Worm (Caenorhabditis elegans) whole organism, young adult: ENCODE measurements around the gene rpc-11.

Experiments used
- B0019.2 ChIP-seq: fragments of 200-800 bp; sonication (Bioruptor generic); conservative IDR thresholded peaks from 2 replicates; pipeline ENCODE4 v1.3.6; 2022; ENCODE audit warnings: missing genetic modification reagents, missing genetic modification characterization, missing compliant biosample characterization
- B0035.1 ChIP-seq: sonication (generic microtip); optimal IDR thresholded peaks from 2 replicates; lab custom pipeline; 2016; ENCODE audit warnings: missing genetic modification characterization, mild to moderate bottlenecking, missing compliant biosample characterization, missing genotype, missing genetic modification reagents
- C17E4.6 ChIP-seq: fragments of 200-800 bp; sonication (Bioruptor generic); IDR thresholded peaks from 2 replicates; pipeline ENCODE4 v1.3.6; 2022; ENCODE audit warnings: missing genetic modification reagents, missing genetic modification characterization, missing compliant biosample characterization
- D2030.7 ChIP-seq: fragments of 200-800 bp; sonication (Bioruptor generic); IDR thresholded peaks from 2 replicates; pipeline ENCODE4 v1.3.6; 2022; ENCODE audit warnings: missing genetic modification reagents, missing genetic modification characterization, missing compliant biosample characterization
- F23B12.7 ChIP-seq: sonication (generic microtip); optimal IDR thresholded peaks from 2 replicates; lab custom pipeline; 2017; ENCODE audit warnings: missing genetic modification characterization, mild to moderate bottlenecking, missing compliant biosample characterization, antibody characterized with exemption, moderate library complexity; ENCODE audit not compliant: insufficient read depth
- F33H1.4 ChIP-seq: fragments of 200-800 bp; sonication (Bioruptor generic); IDR thresholded peaks from 2 replicates; pipeline ENCODE4 v1.3.6; 2022; ENCODE audit warnings: missing genetic modification reagents, missing genetic modification characterization, missing compliant biosample characterization
- F52B5.7 ChIP-seq: sonication (generic microtip); optimal IDR thresholded peaks from 2 replicates; lab custom pipeline; 2016; ENCODE audit warnings: mild to moderate bottlenecking, missing genetic modification characterization, missing compliant biosample characterization
- F57A8.1 ChIP-seq: fragments of 200-800 bp; sonication (Bioruptor generic); optimal IDR thresholded peaks from 2 replicates; lab custom pipeline; 2018; ENCODE audit warnings: mild to moderate bottlenecking, missing genetic modification characterization, moderate library complexity, missing compliant biosample characterization
- K11D2.4 ChIP-seq: fragments of 200-800 bp; sonication (Bioruptor generic); IDR thresholded peaks from 2 replicates; pipeline ENCODE4 v1.3.6; 2022; ENCODE audit warnings: missing genetic modification reagents, missing genetic modification characterization, missing compliant biosample characterization
- T07F8.4 ChIP-seq: sonication (generic microtip); optimal IDR thresholded peaks from 2 replicates; lab custom pipeline; 2016; ENCODE audit warnings: mild to moderate bottlenecking, missing genetic modification characterization, moderate library complexity, missing compliant biosample characterization
- Y79H2A.3 ChIP-seq: fragments of 200-800 bp; sonication (Bioruptor generic); conservative IDR thresholded peaks from 2 replicates; pipeline ENCODE4 v1.3.6; 2022; ENCODE audit warnings: missing genetic modification reagents, missing genetic modification characterization, missing compliant biosample characterization
- Y95B8A.8 ChIP-seq: fragments of 200-800 bp; sonication (Bioruptor generic); IDR thresholded peaks from 2 replicates; pipeline ENCODE4 v1.3.6; 2022; ENCODE audit warnings: missing genetic modification reagents, missing genetic modification characterization, missing compliant biosample characterization
- aptf-3 ChIP-seq: fragments of 200-800 bp; sonication (Bioruptor generic); IDR thresholded peaks from 2 replicates; pipeline ENCODE4 v1.3.6; 2022; ENCODE audit warnings: missing genetic modification characterization, missing compliant biosample characterization
- athp-1 ChIP-seq: sonication (generic microtip); optimal IDR thresholded peaks from 2 replicates; lab custom pipeline; 2017; ENCODE audit warnings: mild to moderate bottlenecking, missing genetic modification characterization, missing compliant biosample characterization
- cebp-2 ChIP-seq: fragments of 200-800 bp; sonication (Bioruptor generic); IDR thresholded peaks from 2 replicates; pipeline ENCODE4 v1.3.6; 2022; ENCODE audit warnings: missing genetic modification characterization, missing compliant biosample characterization
- ceh-100 ChIP-seq: fragments of 200-800 bp; sonication (Bioruptor generic); IDR thresholded peaks from 2 replicates; pipeline ENCODE4 v1.3.6; 2022; ENCODE audit warnings: missing genetic modification reagents, missing genetic modification characterization, missing compliant biosample characterization
- ceh-58 ChIP-seq: fragments of 200-800 bp; sonication (Bioruptor generic); IDR thresholded peaks from 2 replicates; pipeline ENCODE4 v1.3.6; 2022; ENCODE audit warnings: missing genetic modification characterization, missing compliant biosample characterization
- ceh-79 ChIP-seq: sonication (generic microtip); optimal IDR thresholded peaks from 2 replicates; lab custom pipeline; 2017; ENCODE audit warnings: mild to moderate bottlenecking, missing genetic modification characterization, missing compliant biosample characterization
- ceh-91 ChIP-seq: fragments of 200-800 bp; sonication (Bioruptor generic); IDR thresholded peaks from 2 replicates; pipeline ENCODE4 v1.3.6; 2022; ENCODE audit warnings: missing genetic modification reagents, missing genetic modification characterization, missing compliant biosample characterization
- dpl-1 ChIP-seq: fragments of 150-350 bp; optimal IDR thresholded peaks from 2 replicates; lab custom pipeline; 2014; ENCODE audit warnings: missing biosample characterization, missing genetic modification reagents, missing genetic modification characterization
- efl-1 ChIP-seq: fragments of 150-350 bp; optimal IDR thresholded peaks from 2 replicates; lab custom pipeline; 2014; ENCODE audit warnings: missing biosample characterization, missing genetic modification reagents, missing genetic modification characterization
- egrh-3 ChIP-seq: fragments of 200-800 bp; sonication (Bioruptor generic); IDR thresholded peaks from 2 replicates; pipeline ENCODE4 v1.3.6; 2022; ENCODE audit warnings: missing genetic modification reagents, missing genetic modification characterization, missing compliant biosample characterization
- fkh-3 ChIP-seq: sonication (generic microtip); optimal IDR thresholded peaks from 2 replicates; lab custom pipeline; 2016; ENCODE audit warnings: mild to moderate bottlenecking, missing genetic modification characterization, missing compliant biosample characterization
- him-1 ChIP-seq: sonication (generic microtip); optimal IDR thresholded peaks from 2 replicates; lab custom pipeline; 2016; ENCODE audit warnings: missing genotype, missing genetic modification reagents, missing genetic modification characterization, missing compliant biosample characterization
- hlh-12 ChIP-seq: sonication (generic microtip); optimal IDR thresholded peaks from 2 replicates; lab custom pipeline; 2016; ENCODE audit warnings: missing genetic modification characterization, missing compliant biosample characterization
- hlh-26 ChIP-seq: fragments of 200-800 bp; sonication (Bioruptor generic); conservative IDR thresholded peaks from 2 replicates; pipeline ENCODE4 v1.3.6; 2022; ENCODE audit warnings: missing genetic modification reagents, missing genetic modification characterization, missing compliant biosample characterization
- hrde-1 ChIP-seq: sonication (generic microtip); optimal IDR thresholded peaks from 2 replicates; lab custom pipeline; 2016; ENCODE audit warnings: missing genetic modification characterization, mild to moderate bottlenecking, missing compliant biosample characterization, moderate library complexity, missing genotype, missing genetic modification reagents, borderline replicate concordance
- lin-26 ChIP-seq: fragments of 200-800 bp; sonication (Bioruptor generic); IDR thresholded peaks from 2 replicates; pipeline ENCODE4 v1.3.6; 2022; ENCODE audit warnings: missing genetic modification reagents, missing genetic modification characterization, missing compliant biosample characterization
- lin-35 ChIP-seq, 3 experiments: fragments of 150-350 bp in 2 of 3; sonication (generic microtip) in 1 of 3; optimal IDR thresholded peaks; 2 replicates each; lab custom pipeline; 2014 to 2018; ENCODE audit warnings: missing biosample characterization in 3 of 3, missing genetic modification characterization in 3 of 3, missing genetic modification reagents in 3 of 3
- lin-40 ChIP-seq: sonication (generic microtip); optimal IDR thresholded peaks from 2 replicates; lab custom pipeline; 2016; ENCODE audit warnings: missing genetic modification characterization, mild to moderate bottlenecking, missing compliant biosample characterization, missing genotype, missing genetic modification reagents
- lsy-27 ChIP-seq: sonication (generic microtip); optimal IDR thresholded peaks from 2 replicates; lab custom pipeline; 2017; ENCODE audit warnings: missing genetic modification characterization, mild to moderate bottlenecking, missing compliant biosample characterization, antibody characterized with exemption, missing genotype, borderline replicate concordance; ENCODE audit not compliant: insufficient read depth
- madf-6 ChIP-seq: fragments of 200-800 bp; sonication (Bioruptor generic); IDR thresholded peaks from 2 replicates; pipeline ENCODE4 v1.3.6; 2022; ENCODE audit warnings: missing genetic modification reagents, missing genetic modification characterization, missing compliant biosample characterization
- mcd-1 ChIP-seq: fragments of 200-800 bp; sonication (Bioruptor generic); IDR thresholded peaks from 2 replicates; pipeline ENCODE4 v1.3.6; 2022; ENCODE audit warnings: missing genetic modification reagents, missing genetic modification characterization, missing compliant biosample characterization
- mel-28 ChIP-seq: sonication (generic microtip); optimal IDR thresholded peaks from 2 replicates; lab custom pipeline; 2016; ENCODE audit warnings: borderline replicate concordance, mild to moderate bottlenecking, missing genetic modification characterization, missing compliant biosample characterization
- nhr-179 ChIP-seq: sonication (generic microtip); optimal IDR thresholded peaks from 2 replicates; lab custom pipeline; 2016; ENCODE audit warnings: mild to moderate bottlenecking, missing genetic modification characterization, missing compliant biosample characterization
- pbrm-1 ChIP-seq: fragments of 200-800 bp; sonication (Bioruptor generic); IDR thresholded peaks from 2 replicates; pipeline ENCODE4 v1.3.6; 2022; ENCODE audit warnings: missing genetic modification reagents, missing genetic modification characterization, missing compliant biosample characterization
- rpc-1 ChIP-seq, 2 experiments: fragments of 150-350 bp in 1 of 2; sonication (generic microtip) in 1 of 2; optimal IDR thresholded peaks; 2 replicates each; lab custom pipeline; 2014 to 2018; ENCODE audit warnings: missing biosample characterization in 1 of 2, missing genetic modification characterization in 1 of 2, missing genetic modification reagents in 1 of 2, missing genotype in 1 of 2
- snpc-3.4 ChIP-seq: sonication (generic microtip); optimal IDR thresholded peaks from 2 replicates; lab custom pipeline; 2017; ENCODE audit warnings: missing genetic modification characterization, mild to moderate bottlenecking, missing compliant biosample characterization, antibody characterized with exemption, moderate library complexity, missing genotype, missing genetic modification reagents
- snpc-4 ChIP-seq, 5 experiments: fragments of 150-350 bp in 1 of 5; sonication (generic microtip) in 4 of 5; optimal IDR thresholded peaks; 2 replicates each; lab custom pipeline; 2014 to 2018; ENCODE audit warnings: missing genetic modification characterization in 5 of 5, missing biosample characterization in 3 of 5, antibody characterized with exemption in 2 of 5, mild to moderate bottlenecking in 2 of 5, missing compliant biosample characterization in 2 of 5, missing genotype in 2 of 5, moderate library complexity in 2 of 5, missing genetic modification reagents in 1 of 5
- unc-130 ChIP-seq: sonication (generic microtip); optimal IDR thresholded peaks from 2 replicates; lab custom pipeline; 2016; ENCODE audit warnings: missing genetic modification reagents, missing genetic modification characterization, missing compliant biosample characterization
- unc-62 ChIP-seq: fragments of 150-350 bp; optimal IDR thresholded peaks from 2 replicates; lab custom pipeline; 2014; ENCODE audit warnings: missing biosample characterization, missing genetic modification reagents, missing genetic modification characterization
- xnd-1 ChIP-seq: sonication (generic microtip); optimal IDR thresholded peaks from 2 replicates; lab custom pipeline; 2016; ENCODE audit warnings: missing genotype, missing genetic modification reagents, missing genetic modification characterization, missing compliant biosample characterization
- zim-3 ChIP-seq: sonication (generic microtip); optimal IDR thresholded peaks from 2 replicates; lab custom pipeline; 2017; ENCODE audit warnings: mild to moderate bottlenecking, missing genetic modification characterization, moderate library complexity, missing compliant biosample characterization
- ztf-6 ChIP-seq: fragments of 200-800 bp; sonication (Bioruptor generic); IDR thresholded peaks from 2 replicates; pipeline ENCODE4 v1.3.6; 2022; ENCODE audit warnings: missing genetic modification reagents, missing genetic modification characterization, missing compliant biosample characterization

Gene rpc-11

ce11 chrIV:1435159-1435558, 25.3 kb upstream of the rpc-11 start (continued):
- TF ChIP-seq unc-130: no peak
- no peak for TF ChIP-seq F33H1.4 (GFP tag; lab: Robert Waterston, UW)
- TF ChIP-seq xnd-1 (tag; lab: Kevin White, UChicago): no peak
- TF ChIP-seq hlh-12 (tag; lab: Kevin White, UChicago): no peak

ce11 chrIV:1434554-1435089, 24.8 kb upstream of the rpc-11 start, which contains the start of gene clp-6:
Gene clp-6, minus strand, starts transcription at chrIV:1435039.
- TF ChIP-seq mel-28 (tag; lab: Kevin White, UChicago) (no peak), C17E4.6 (GFP tag; lab: Robert Waterston, UW) (no peak), egrh-3 (GFP tag; lab: Robert Waterston, UW) (no peak), Y79H2A.3 (no peak), dpl-1 (GFP tag; lab: Kevin White, UChicago) (no peak), ceh-79 (no peak), snpc-4 (GFP tag; optimal IDR thresholded peaks at IDR 0.05; lab: Kevin White, UChicago) (no peak), snpc-4 (tag; optimal IDR thresholded peaks at IDR 0.05; lab: Kevin White, UChicago) (no peak), cebp-2 (GFP tag; lab: Robert Waterston, UW) (no peak), unc-62 (GFP tag; lab: Kevin White, UChicago) (no peak), mcd-1 (GFP tag; lab: Robert Waterston, UW) (no peak), snpc-3.4 (tag; lab: Kevin White, UChicago) (no peak), nhr-179 (no peak), fkh-3 (tag; lab: Kevin White, UChicago) (no peak), D2030.7 (no peak), B0035.1 (tag; lab: Kevin White, UChicago) (no peak), zim-3 (tag; lab: Kevin White, UChicago) (no peak), hrde-1 (tag; lab: Kevin White, UChicago) (no peak), ceh-91 (GFP tag; lab: Robert Waterston, UW) (no peak)

ce11 chrIV:1433978-1434377, 24.1 kb upstream of the rpc-11 start:
- TF ChIP-seq hrde-1 (tag; lab: Kevin White, UChicago) (no peak), him-1 (tag; lab: Kevin White, UChicago) (no peak), Y95B8A.8 (GFP tag; lab: Robert Waterston, UW) (no peak), cebp-2 (GFP tag; lab: Robert Waterston, UW) (no peak), T07F8.4 (no peak), F57A8.1 (no peak), hlh-26 (GFP tag; lab: Robert Waterston, UW) (no peak), F52B5.7 (tag; lab: Kevin White, UChicago) (no peak), F33H1.4 (GFP tag; lab: Robert Waterston, UW) (no peak), rpc-1 (optimal IDR thresholded peaks at IDR 0.05; lab: Kevin White, UChicago) (no peak), rpc-1 (tag; optimal IDR thresholded peaks at IDR 0.05; lab: Kevin White, UChicago) (no peak), athp-1 (tag; lab: Kevin White, UChicago) (no peak), lsy-27 (tag; lab: Kevin White, UChicago) (no peak), C17E4.6 (GFP tag; lab: Robert Waterston, UW) (no peak)

DNA sequence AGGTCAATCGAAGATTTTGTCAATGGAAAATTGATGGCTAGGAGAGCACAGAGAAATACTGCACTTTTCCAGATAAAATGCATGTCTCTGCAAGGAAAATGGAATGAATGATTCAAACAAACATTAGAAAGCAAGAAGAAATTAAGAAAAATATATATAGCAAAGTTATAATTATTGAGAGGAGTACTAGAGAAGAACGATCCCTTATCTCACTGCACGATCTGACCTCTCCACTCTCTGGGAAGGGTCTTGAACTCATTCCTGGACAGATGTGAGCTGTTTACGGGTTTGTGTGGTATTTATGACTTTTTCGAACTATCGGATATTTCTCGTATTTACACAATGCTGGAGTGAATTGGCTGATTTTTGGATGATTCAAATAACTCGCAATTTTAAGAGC, 20.4 kb upstream of the rpc-11 start, which contains the start of gene Y77E11A.23:
TSS of gene Y77E11A.23 (minus strand) at position 107 of the 400 bp plus-strand sequence.
- no peak for TF ChIP-seq ceh-91 (GFP tag; lab: Robert Waterston, UW)
- no peak for TF ChIP-seq aptf-3 (GFP tag; lab: Robert Waterston, UW)
- TF ChIP-seq madf-6 (GFP tag; lab: Robert Waterston, UW): no peak
- no peak for TF ChIP-seq F23B12.7 (tag; lab: Kevin White, UChicago)
- no peak for TF ChIP-seq lin-40 (tag; lab: Kevin White, UChicago)
- TF ChIP-seq ceh-58: no peak
- TF ChIP-seq lin-35 (GFP tag; optimal IDR thresholded peaks at IDR 0.05; lab: Kevin White, UChicago): no peak
- TF ChIP-seq lin-26: no peak
- TF ChIP-seq K11D2.4 (GFP tag; lab: Robert Waterston, UW): no peak
- TF ChIP-seq B0019.2 (GFP tag; lab: Robert Waterston, UW): no peak
- no peak for TF ChIP-seq ztf-6
- TF ChIP-seq pbrm-1 (GFP tag; lab: Robert Waterston, UW): no peak
- TF ChIP-seq efl-1 (GFP tag; lab: Kevin White, UChicago): no peak
- no peak for TF ChIP-seq ceh-100 (GFP tag; lab: Robert Waterston, UW)
